Worm (Caenorhabditis elegans): ENCODE measurements around the gene ztf-20.

- TF ChIP-seq mxl-2 (GFP tag; conservative IDR thresholded peaks at IDR 0.05) (peak; percentile 84), F26F4.8 (GFP tag; conservative IDR thresholded peaks at IDR 0.05) (no peak), nhr-76 (tag; optimal IDR thresholded peaks at IDR 0.05) (peak; percentile 55), daf-12 (tag; optimal IDR thresholded peaks at IDR 0.05) (no peak), nhr-77 (tag; optimal IDR thresholded peaks at IDR 0.05) (peak; percentile 98), zag-1 (tag; optimal IDR thresholded peaks at IDR 0.05) (peak; percentile 60), egl-43 (GFP tag; IDR thresholded peaks at IDR 0.05) (peak; percentile 93), egl-27 (tag; optimal IDR thresholded peaks at IDR 0.05) (no peak)
These were observed 7.6 kb upstream of the ztf-20 start, which contains the start of gene Y39B6A.43 for ce11 chrV:18967479-18968056.

Measured in whole organism, L4 larva.